Worm (Caenorhabditis elegans) whole organism, L2 larva: Measurements from ENCODE around the gene C29E4.11.

Source experiments
- F13H6.1 ChIP-seq: sonication (generic microtip); optimal IDR thresholded peaks from 2 replicates; lab custom pipeline; 2016; ENCODE audit warnings: missing genetic modification characterization, missing compliant biosample characterization
- R02D3.7 ChIP-seq: fragments of 150-350 bp; optimal IDR thresholded peaks from 2 replicates; lab custom pipeline; 2014; ENCODE audit warnings: missing biosample characterization, missing genetic modification characterization
- Y55F3AM.14 ChIP-seq: fragments of 200-800 bp; sonication (Bioruptor generic); optimal IDR thresholded peaks from 2 replicates; lab custom pipeline; 2018; ENCODE audit warnings: mild to moderate bottlenecking, missing genetic modification characterization, missing compliant biosample characterization
- ZK546.5 ChIP-seq: sonication (generic microtip); optimal IDR thresholded peaks from 2 replicates; lab custom pipeline; 2017; ENCODE audit warnings: missing biosample characterization, missing genetic modification characterization
- alr-1 ChIP-seq: fragments of 150-350 bp; optimal IDR thresholded peaks from 2 replicates; lab custom pipeline; 2014; ENCODE audit warnings: missing biosample characterization, missing genetic modification characterization
- aly-2 ChIP-seq: fragments of 150-350 bp; optimal IDR thresholded peaks from 2 replicates; lab custom pipeline; 2014; ENCODE audit warnings: missing biosample characterization, missing genetic modification characterization
- ama-1 ChIP-seq: fragments of 150-350 bp; optimal IDR thresholded peaks from 2 replicates; lab custom pipeline; 2018; ENCODE audit warnings: inconsistent platforms
- blmp-1 ChIP-seq: sonication (generic microtip); optimal IDR thresholded peaks from 2 replicates; lab custom pipeline; 2017; ENCODE audit warnings: missing genetic modification characterization, mild to moderate bottlenecking, missing compliant biosample characterization, antibody characterized with exemption, moderate library complexity; ENCODE audit not compliant: insufficient read depth
- ceh-16 ChIP-seq: fragments of 150-350 bp; optimal IDR thresholded peaks from 2 replicates; lab custom pipeline; 2014; ENCODE audit warnings: missing biosample characterization, missing genetic modification characterization
- ceh-82 ChIP-seq: fragments of 150-350 bp; optimal IDR thresholded peaks from 2 replicates; lab custom pipeline; 2014; ENCODE audit warnings: missing biosample characterization, missing genetic modification characterization
- crh-2 ChIP-seq: sonication (generic microtip); optimal IDR thresholded peaks from 2 replicates; lab custom pipeline; 2017; ENCODE audit warnings: missing biosample characterization, missing genetic modification characterization
- dmd-4 ChIP-seq: sonication (generic microtip); optimal IDR thresholded peaks from 2 replicates; lab custom pipeline; 2017; ENCODE audit warnings: missing biosample characterization, missing genetic modification characterization
- egl-27 ChIP-seq: sonication (generic microtip); optimal IDR thresholded peaks from 3 replicates; lab custom pipeline; 2017; ENCODE audit warnings: missing biosample characterization, missing genetic modification reagents, missing genetic modification characterization
- elt-1 ChIP-seq: fragments of 150-350 bp; optimal IDR thresholded peaks from 2 replicates; lab custom pipeline; 2014; ENCODE audit warnings: missing biosample characterization, missing genetic modification characterization
- elt-3 ChIP-seq: sonication (generic microtip); optimal IDR thresholded peaks from 2 replicates; lab custom pipeline; 2017; ENCODE audit warnings: missing biosample characterization, missing genetic modification characterization
- fos-1 ChIP-seq: fragments of 150-350 bp; optimal IDR thresholded peaks from 2 replicates; lab custom pipeline; 2014; ENCODE audit warnings: missing biosample characterization, missing genetic modification characterization
- gmeb-1 ChIP-seq: fragments of 150-350 bp; optimal IDR thresholded peaks from 2 replicates; lab custom pipeline; 2014; ENCODE audit warnings: missing biosample characterization, missing genetic modification characterization
- lin-11 ChIP-seq: fragments of 150-350 bp; sonication (generic microtip); optimal IDR thresholded peaks from 2 replicates; lab custom pipeline; 2014; ENCODE audit warnings: missing biosample characterization, missing genetic modification characterization, inconsistent platforms, mixed read lengths
- lin-13 ChIP-seq: fragments of 150-350 bp; optimal IDR thresholded peaks from 2 replicates; lab custom pipeline; 2014; ENCODE audit warnings: missing biosample characterization, missing genetic modification reagents, missing genetic modification characterization
- lin-39 ChIP-seq: fragments of 150-350 bp; optimal IDR thresholded peaks from 2 replicates; lab custom pipeline; 2014; ENCODE audit warnings: missing biosample characterization, missing genetic modification reagents, missing genetic modification characterization
- lsy-2 ChIP-seq, 2 experiments: fragments of 150-350 bp in 1 of 2; sonication (generic microtip) in 1 of 2; optimal IDR thresholded peaks; 2 replicates each; lab custom pipeline; 2014 to 2017; ENCODE audit warnings: missing biosample characterization in 2 of 2, missing genetic modification characterization in 2 of 2
- mab-5 ChIP-seq: fragments of 150-350 bp; optimal IDR thresholded peaks from 2 replicates; lab custom pipeline; 2014; ENCODE audit warnings: missing biosample characterization, missing genetic modification characterization
- mbf-1 ChIP-seq: sonication (generic microtip); optimal IDR thresholded peaks from 2 replicates; lab custom pipeline; 2017; ENCODE audit warnings: missing biosample characterization, missing genetic modification characterization
- mdl-1 ChIP-seq, 2 experiments: fragments of 150-350 bp in 1 of 2; sonication (generic microtip) in 1 of 2; optimal IDR thresholded peaks; 2 replicates each; lab custom pipeline; 2017; ENCODE audit warnings: missing biosample characterization in 2 of 2, missing genetic modification characterization in 2 of 2
- nhr-10 ChIP-seq: sonication (generic microtip); optimal IDR thresholded peaks from 2 replicates; lab custom pipeline; 2017; ENCODE audit warnings: missing biosample characterization, missing genetic modification characterization
- nhr-11 ChIP-seq: fragments of 150-350 bp; optimal IDR thresholded peaks from 2 replicates; lab custom pipeline; 2014; ENCODE audit warnings: missing biosample characterization, missing genetic modification characterization
- nhr-12 ChIP-seq: fragments of 150-350 bp; optimal IDR thresholded peaks from 2 replicates; lab custom pipeline; 2014; ENCODE audit warnings: missing biosample characterization, missing genetic modification characterization
- nhr-129 ChIP-seq: fragments of 150-350 bp; optimal IDR thresholded peaks from 2 replicates; lab custom pipeline; 2014; ENCODE audit warnings: missing biosample characterization, missing genetic modification characterization
- nhr-21 ChIP-seq: fragments of 150-350 bp; optimal IDR thresholded peaks from 2 replicates; lab custom pipeline; 2014; ENCODE audit warnings: missing biosample characterization, missing genetic modification characterization
- nhr-23 ChIP-seq: fragments of 150-350 bp; optimal IDR thresholded peaks from 2 replicates; lab custom pipeline; 2014; ENCODE audit warnings: missing biosample characterization, missing genetic modification reagents, missing genetic modification characterization
- nhr-237 ChIP-seq: fragments of 150-350 bp; optimal IDR thresholded peaks from 2 replicates; lab custom pipeline; 2014; ENCODE audit warnings: missing biosample characterization, missing genetic modification characterization
- nhr-25 ChIP-seq: fragments of 150-350 bp; sonication (generic microtip); optimal IDR thresholded peaks from 3 replicates; lab custom pipeline; 2014; ENCODE audit warnings: missing biosample characterization, missing genetic modification characterization
- nhr-6 ChIP-seq: fragments of 150-350 bp; optimal IDR thresholded peaks from 2 replicates; lab custom pipeline; 2014; ENCODE audit warnings: missing biosample characterization, missing genetic modification characterization
- nhr-77 ChIP-seq: fragments of 150-350 bp; optimal IDR thresholded peaks from 2 replicates; lab custom pipeline; 2014; ENCODE audit warnings: missing biosample characterization, missing genetic modification characterization
- peb-1 ChIP-seq: fragments of 150-350 bp; optimal IDR thresholded peaks from 2 replicates; lab custom pipeline; 2014; ENCODE audit warnings: missing biosample characterization, missing genetic modification characterization
- sem-4 ChIP-seq: fragments of 150-350 bp; optimal IDR thresholded peaks from 2 replicates; lab custom pipeline; 2014; ENCODE audit warnings: missing biosample characterization, missing genetic modification reagents, missing genetic modification characterization
- skn-1 ChIP-seq: sonication (generic microtip); optimal IDR thresholded peaks from 2 replicates; lab custom pipeline; 2017; ENCODE audit warnings: missing biosample characterization, missing genetic modification characterization
- sma-3 ChIP-seq: sonication (generic microtip); optimal IDR thresholded peaks from 2 replicates; lab custom pipeline; 2016; ENCODE audit warnings: missing genetic modification reagents, missing genetic modification characterization, missing compliant biosample characterization
- sma-9 ChIP-seq, 2 experiments: fragments of 150-350 bp in 1 of 2; sonication (generic microtip) in 1 of 2; optimal IDR thresholded peaks; 2 replicates each; lab custom pipeline; 2014 to 2016; ENCODE audit warnings: missing genetic modification characterization in 2 of 2, mild to moderate bottlenecking in 1 of 2, missing biosample characterization in 1 of 2, missing compliant biosample characterization in 1 of 2, missing genetic modification reagents in 1 of 2, moderate library complexity in 1 of 2
- snpc-4 ChIP-seq: fragments of 150-350 bp; optimal IDR thresholded peaks from 2 replicates; lab custom pipeline; 2014; ENCODE audit warnings: missing biosample characterization, missing genetic modification characterization
- unc-39 ChIP-seq: fragments of 150-350 bp; optimal IDR thresholded peaks from 2 replicates; lab custom pipeline; 2014; ENCODE audit warnings: missing biosample characterization, missing genetic modification characterization
- unc-55 ChIP-seq: fragments of 150-350 bp; sonication (generic microtip); optimal IDR thresholded peaks from 3 replicates; lab custom pipeline; 2014; ENCODE audit warnings: missing biosample characterization, missing genetic modification reagents, missing genetic modification characterization
- unc-62 ChIP-seq: fragments of 150-350 bp; optimal IDR thresholded peaks from 2 replicates; lab custom pipeline; 2014; ENCODE audit warnings: missing biosample characterization, missing genetic modification reagents, missing genetic modification characterization
- zag-1 ChIP-seq: fragments of 150-350 bp; optimal IDR thresholded peaks from 2 replicates; lab custom pipeline; 2014; ENCODE audit warnings: missing biosample characterization, missing genetic modification characterization
- ztf-1 ChIP-seq: fragments of 200-800 bp; sonication (Bioruptor generic); conservative IDR thresholded peaks from 2 replicates; pipeline ENCODE4 v1.3.6; 2022; ENCODE audit warnings: missing genetic modification characterization, missing compliant biosample characterization
- ztf-11 ChIP-seq: sonication (generic microtip); optimal IDR thresholded peaks from 2 replicates; lab custom pipeline; 2017; ENCODE audit warnings: missing biosample characterization, missing genetic modification characterization
- ztf-4 ChIP-seq: fragments of 150-350 bp; optimal IDR thresholded peaks from 2 replicates; lab custom pipeline; 2014; ENCODE audit warnings: missing biosample characterization, missing genetic modification characterization

C29E4.11 gene

ce11 chrIII:7973968-7974607 is 16.2 kb upstream of the C29E4.11 start (continued):
- TF ChIP-seq aly-2: no peak
- no peak for TF ChIP-seq alr-1 (tag; lab: Kevin White, UChicago)
- peak; percentile 33 for TF ChIP-seq sma-9 (GFP tag; optimal IDR thresholded peaks at IDR 0.05; lab: Kevin White, UChicago)
- no peak for TF ChIP-seq sma-9 (tag; optimal IDR thresholded peaks at IDR 0.05; lab: Kevin White, UChicago)
- TF ChIP-seq ztf-11: no peak
- TF ChIP-seq nhr-237: no peak
- TF ChIP-seq R02D3.7: no peak
- TF ChIP-seq nhr-77: no peak
- no peak for TF ChIP-seq mbf-1 (tag; lab: Kevin White, UChicago)
- no peak for TF ChIP-seq ZK546.5 (tag; lab: Kevin White, UChicago)
- TF ChIP-seq egl-27: no peak
- no peak for TF ChIP-seq sma-3
- TF ChIP-seq elt-3 (tag; lab: Kevin White, UChicago): no peak
- no peak for TF ChIP-seq unc-55
- peak; percentile 83 for TF ChIP-seq blmp-1 (tag; lab: Kevin White, UChicago)
- TF ChIP-seq nhr-21 (tag; lab: Kevin White, UChicago): peak; percentile 33
- no peak for TF ChIP-seq nhr-10 (tag; lab: Kevin White, UChicago)
- TF ChIP-seq dmd-4: no peak
- no peak for TF ChIP-seq unc-62
- TF ChIP-seq skn-1: no peak
- TF ChIP-seq fos-1 (tag; lab: Kevin White, UChicago): peak; percentile 29
- no peak for TF ChIP-seq nhr-12 (tag; lab: Kevin White, UChicago)
- TF ChIP-seq elt-1: no peak
- TF ChIP-seq ceh-16 (tag; lab: Kevin White, UChicago): no peak
- TF ChIP-seq lin-39 (tag; lab: Kevin White, UChicago): no peak
- TF ChIP-seq ama-1 (lab: Kevin White, UChicago): peak; percentile 57
- no peak for TF ChIP-seq peb-1 (tag; lab: Kevin White, UChicago)
- no peak for TF ChIP-seq lin-13 (GFP tag; lab: Kevin White, UChicago)

ce11 chrIII:7973201-7973767 is 15.4 kb upstream of the C29E4.11 start, which contains the start of the genes eef-1B.1 and aco-2:
Gene eef-1B.1 (minus strand): TSS chrIII:7973386.
Gene aco-2 (plus strand): TSS chrIII:7973717.
- TF ChIP-seq nhr-237 (no peak), skn-1 (peak; percentile 52), unc-62 (peak; percentile 26), elt-1 (no peak), mab-5 (tag; lab: Kevin White, UChicago) (peak; percentile 86), ama-1 (lab: Kevin White, UChicago) (no peak), aly-2 (no peak), F13H6.1 (tag; lab: Kevin White, UChicago) (peak; percentile 90), Y55F3AM.14 (GFP tag; lab: Kevin White, UChicago) (peak; percentile 36), nhr-129 (peak; percentile 93), ztf-1 (no peak), fos-1 (tag; lab: Kevin White, UChicago) (peak; percentile 80), unc-55 (peak; percentile 97), ceh-82 (tag; lab: Kevin White, UChicago) (no peak), ztf-11 (no peak), egl-27 (peak; percentile 87), lsy-2 (tag; optimal IDR thresholded peaks at IDR 0.05; lab: Kevin White, UChicago) (peak; percentile 86 to 95), R02D3.7 (peak; percentile 50), nhr-11 (tag; lab: Kevin White, UChicago) (no peak), nhr-23 (tag; lab: Kevin White, UChicago) (no peak), snpc-4 (tag; lab: Kevin White, UChicago) (peak; percentile 73), nhr-6 (peak; percentile 27), unc-39 (tag; lab: Kevin White, UChicago) (no peak), dmd-4 (no peak), sma-9 (GFP tag; optimal IDR thresholded peaks at IDR 0.05; lab: Kevin White, UChicago) (peak; percentile 95), sma-9 (tag; optimal IDR thresholded peaks at IDR 0.05; lab: Kevin White, UChicago) (no peak), mbf-1 (tag; lab: Kevin White, UChicago) (no peak), sem-4 (tag; lab: Kevin White, UChicago) (peak; percentile 75), lin-39 (tag; lab: Kevin White, UChicago) (no peak), elt-3 (tag; lab: Kevin White, UChicago) (no peak), nhr-21 (tag; lab: Kevin White, UChicago) (peak; percentile 94), nhr-12 (tag; lab: Kevin White, UChicago) (peak; percentile 28), blmp-1 (tag; lab: Kevin White, UChicago) (peak; percentile 82), nhr-25 (tag; lab: Kevin White, UChicago) (peak; percentile 94), ZK546.5 (tag; lab: Kevin White, UChicago) (peak; percentile 47), gmeb-1 (peak; percentile 93), nhr-10 (tag; lab: Kevin White, UChicago) (no peak), crh-2 (tag; lab: Kevin White, UChicago) (peak; percentile 93), lin-13 (GFP tag; lab: Kevin White, UChicago) (peak; percentile 89), zag-1 (tag; lab: Kevin White, UChicago) (peak; percentile 52), sma-3 (peak; percentile 94), mdl-1 (tag; optimal IDR thresholded peaks at IDR 0.05; lab: Kevin White, UChicago) (peak in 1 of 2 experiments; percentile 61), ceh-16 (tag; lab: Kevin White, UChicago) (peak; percentile 56), ztf-4 (tag; lab: Kevin White, UChicago) (peak; percentile 55), peb-1 (tag; lab: Kevin White, UChicago) (no peak), lin-11 (tag; lab: Kevin White, UChicago) (peak; percentile 90)
